Worm (Caenorhabditis elegans) whole organism, midembryonic: Measurements from ENCODE around the gene elpc-3.

ENCODE experiments used
- T22C8.4 ChIP-seq: fragments of 200-800 bp; sonication (Bioruptor generic); IDR thresholded peaks from 2 replicates; pipeline ENCODE4 v1.3.6; 2022; ENCODE audit warnings: missing genetic modification characterization, missing compliant biosample characterization
- cog-1 ChIP-seq: sonication (generic microtip); optimal IDR thresholded peaks from 2 replicates; lab custom pipeline; 2016; ENCODE audit warnings: missing genetic modification characterization, missing compliant biosample characterization
- flt-1 ChIP-seq: fragments of 200-800 bp; sonication (Bioruptor generic); IDR thresholded peaks from 2 replicates; pipeline ENCODE4 v1.3.6; 2022; ENCODE audit warnings: missing genetic modification characterization, missing compliant biosample characterization
- klf-2 ChIP-seq: fragments of 200-800 bp; sonication (Bioruptor generic); conservative IDR thresholded peaks from 2 replicates; pipeline ENCODE4 v1.3.6; 2022; ENCODE audit warnings: missing genetic modification reagents, missing genetic modification characterization, missing compliant biosample characterization
- med-1 ChIP-seq: sonication (generic microtip); optimal IDR thresholded peaks from 2 replicates; lab custom pipeline; 2017; ENCODE audit warnings: missing genetic modification characterization, mild to moderate bottlenecking, missing compliant biosample characterization, antibody characterized with exemption, missing genetic modification reagents; ENCODE audit not compliant: insufficient read depth
- ref-1 ChIP-seq: fragments of 200-800 bp; sonication (Bioruptor generic); conservative IDR thresholded peaks from 2 replicates; pipeline ENCODE4 v1.3.6; 2022; ENCODE audit warnings: missing genetic modification reagents, missing genetic modification characterization, missing compliant biosample characterization
- tab-1 ChIP-seq: fragments of 200-800 bp; sonication (Bioruptor generic); IDR thresholded peaks from 2 replicates; pipeline ENCODE4 v1.3.6; 2022; ENCODE audit warnings: missing genetic modification characterization, missing compliant biosample characterization
- ztf-23 ChIP-seq: fragments of 200-800 bp; sonication (Bioruptor generic); IDR thresholded peaks from 2 replicates; pipeline ENCODE4 v1.3.6; 2022; ENCODE audit warnings: missing genetic modification reagents, missing genetic modification characterization, missing compliant biosample characterization
- ztf-29 ChIP-seq: fragments of 200-800 bp; sonication (Bioruptor generic); IDR thresholded peaks from 2 replicates; pipeline ENCODE4 v1.3.6; 2022; ENCODE audit warnings: missing genetic modification reagents, missing genetic modification characterization, missing compliant biosample characterization

- no peak for TF ChIP-seq flt-1 (GFP tag; lab: Robert Waterston, UW)
- TF ChIP-seq ztf-23 (GFP tag; lab: Robert Waterston, UW), result no peak
- no peak for TF ChIP-seq klf-2 (GFP tag; lab: Robert Waterston, UW)
- TF ChIP-seq cog-1 (tag; lab: Kevin White, UChicago), result no peak
- TF ChIP-seq ref-1 (GFP tag; lab: Robert Waterston, UW), result no peak
- no peak for TF ChIP-seq tab-1 (GFP tag; lab: Robert Waterston, UW)
- TF ChIP-seq ztf-29 (GFP tag; lab: Robert Waterston, UW), result no peak
- TF ChIP-seq med-1 (GFP tag; lab: Kevin White, UChicago), result no peak
- TF ChIP-seq T22C8.4, result no peak
These were observed 7.6 kb upstream of the elpc-3 start for ce11 chrV:12188830-12189229.
